Worm (Caenorhabditis elegans): ENCODE results near the gene Y43F8A.2.

ce11 chrV:19354506-19354905 lies 16.8 kb upstream of the Y43F8A.2 start:
- TF ChIP-seq ceh-2 (tag; optimal IDR thresholded peaks at IDR 0.05) (no peak), ceh-48 (tag; optimal IDR thresholded peaks at IDR 0.05) (no peak)

Data from whole organism, late embryonic.